Fruit fly (Drosophila melanogaster) whole organism, embryonic: ENCODE measurements around the gene CG1998.

Source experiments
- B-H1 ChIP-seq: fragments of 200-800 bp; sonication (Bioruptor generic); IDR thresholded peaks from 3 replicates; pipeline ENCODE4 v1.3.6; 2022; ENCODE audit warnings: missing biosample characterization, missing genetic modification characterization
- B-H2 ChIP-seq: fragments of 200-800 bp; sonication (Bioruptor generic); optimal IDR thresholded peaks from 2 replicates; lab custom pipeline; 2018; ENCODE audit warnings: missing biosample characterization, mild to moderate bottlenecking, missing genetic modification characterization
- CG10267 ChIP-seq: fragments of 200-800 bp; sonication (Bioruptor generic); optimal IDR thresholded peaks from 2 replicates; lab custom pipeline; 2018; ENCODE audit warnings: missing biosample characterization, mild to moderate bottlenecking, missing genetic modification characterization, moderate library complexity
- CG10654 ChIP-seq: fragments of 200-800 bp; sonication (Bioruptor generic); optimal IDR thresholded peaks from 2 replicates; lab custom pipeline; 2016; ENCODE audit warnings: missing biosample characterization, missing genetic modification characterization
- CG10979 ChIP-seq: fragments of 200-800 bp; sonication (Bioruptor generic); optimal IDR thresholded peaks from 2 replicates; lab custom pipeline; 2018; ENCODE audit warnings: missing biosample characterization, mild to moderate bottlenecking, missing genetic modification characterization, moderate library complexity
- CG11398 ChIP-seq: fragments of 200-800 bp; sonication (Bioruptor generic); optimal IDR thresholded peaks from 2 replicates; lab custom pipeline; 2016; ENCODE audit warnings: missing biosample characterization, missing genetic modification characterization
- CG12744 ChIP-seq: fragments of 200-800 bp; sonication (Bioruptor generic); optimal IDR thresholded peaks from 2 replicates; lab custom pipeline; 2016; ENCODE audit warnings: missing biosample characterization, missing genetic modification characterization
- CG14710 ChIP-seq: fragments of 200-800 bp; sonication (Bioruptor generic); optimal IDR thresholded peaks from 3 replicates; lab custom pipeline; 2019; ENCODE audit warnings: missing biosample characterization, mild to moderate bottlenecking, missing genetic modification characterization, moderate library complexity
- CG1602 ChIP-seq: fragments of 200-800 bp; sonication (Bioruptor generic); optimal IDR thresholded peaks from 3 replicates; lab custom pipeline; 2016; ENCODE audit warnings: missing biosample characterization, missing genetic modification characterization
- CG17568 ChIP-seq: fragments of 200-800 bp; sonication (Bioruptor generic); optimal IDR thresholded peaks from 2 replicates; lab custom pipeline; 2018; ENCODE audit warnings: missing biosample characterization, mild to moderate bottlenecking, missing genetic modification characterization, moderate library complexity
- CG17829 ChIP-seq: fragments of 200-800 bp; optimal IDR thresholded peaks from 2 replicates; lab custom pipeline; 2019; ENCODE audit warnings: missing biosample characterization, mild to moderate bottlenecking, missing genetic modification characterization, moderate library complexity
- CG3065 ChIP-seq: fragments of 200-800 bp; sonication (Bioruptor generic); optimal IDR thresholded peaks from 2 replicates; lab custom pipeline; 2016; ENCODE audit warnings: missing biosample characterization, missing genetic modification characterization
- CG31388 ChIP-seq: fragments of 200-800 bp; sonication (Bioruptor generic); optimal IDR thresholded peaks from 2 replicates; lab custom pipeline; 2016; ENCODE audit warnings: missing biosample characterization, missing genetic modification characterization
- CG3281 ChIP-seq: fragments of 200-800 bp; sonication (Bioruptor generic); optimal IDR thresholded peaks from 3 replicates; lab custom pipeline; 2017; ENCODE audit warnings: missing biosample characterization, mild to moderate bottlenecking, missing genetic modification characterization
- CG34224 ChIP-seq: fragments of 200-800 bp; sonication (Bioruptor generic); IDR thresholded peaks from 3 replicates; pipeline ENCODE4 v1.3.6; 2022; ENCODE audit warnings: missing biosample characterization, missing genetic modification characterization; ENCODE audit not compliant: partially characterized antibody
- CG34376 ChIP-seq: fragments of 200-800 bp; sonication (Bioruptor generic); optimal IDR thresholded peaks from 2 replicates; lab custom pipeline; 2018; ENCODE audit warnings: missing biosample characterization, mild to moderate bottlenecking, missing genetic modification characterization
- CG34422 ChIP-seq: fragments of 200-800 bp; sonication (Bioruptor generic); IDR thresholded peaks from 3 replicates; pipeline ENCODE4 v1.3.6; 2022; ENCODE audit warnings: missing biosample characterization, missing genetic modification characterization
- CG4282 ChIP-seq: fragments of 200-800 bp; sonication (Bioruptor generic); optimal IDR thresholded peaks from 2 replicates; lab custom pipeline; 2016; ENCODE audit warnings: missing biosample characterization, missing genetic modification characterization
- CG6689 ChIP-seq: fragments of 200-800 bp; sonication (Bioruptor generic); IDR thresholded peaks from 2 replicates; pipeline ENCODE4 v1.3.6; 2022; ENCODE audit warnings: missing biosample characterization, missing genetic modification characterization
- CG8281 ChIP-seq: fragments of 200-800 bp; sonication (Bioruptor generic); optimal IDR thresholded peaks from 2 replicates; lab custom pipeline; 2018; ENCODE audit warnings: missing biosample characterization, mild to moderate bottlenecking, missing genetic modification characterization, moderate library complexity
- CG8290 ChIP-seq, 3 experiments: fragments of 200-800 bp; sonication (Bioruptor generic); optimal IDR thresholded peaks; 2 replicates each; lab custom pipeline; 2016 to 2019; ENCODE audit warnings: missing biosample characterization in 3 of 3, missing genetic modification characterization in 3 of 3, mild to moderate bottlenecking in 2 of 3, moderate library complexity in 1 of 3
- Dbx ChIP-seq: fragments of 200-800 bp; sonication (Bioruptor generic); IDR thresholded peaks from 3 replicates; pipeline ENCODE4 v1.3.6; 2022; ENCODE audit warnings: missing biosample characterization, missing genetic modification characterization
- Doc2 ChIP-seq: fragments of 200-800 bp; sonication (Bioruptor generic); IDR thresholded peaks from 2 replicates; pipeline ENCODE4 v1.3.6; 2022; ENCODE audit warnings: missing biosample characterization, missing genetic modification characterization
- Eip74EF ChIP-seq, 2 experiments: fragments of 200-800 bp in 1 of 2; fragments of >200 bp in 1 of 2; sonication (Bioruptor generic) in 1 of 2; optimal IDR thresholded peaks; 2 replicates each; lab custom pipeline; 2017 to 2019; ENCODE audit warnings: missing biosample characterization in 2 of 2, missing genetic modification characterization in 2 of 2, mild to moderate bottlenecking in 1 of 2, moderate library complexity in 1 of 2
- H15 ChIP-seq: fragments of 200-800 bp; sonication (Bioruptor generic); IDR thresholded peaks from 3 replicates; pipeline ENCODE4 v1.3.6; 2022; ENCODE audit warnings: missing biosample characterization, missing genetic modification characterization
- Hr3 ChIP-seq: fragments of 200-800 bp; sonication (Bioruptor generic); optimal IDR thresholded peaks from 3 replicates; lab custom pipeline; 2016; ENCODE audit warnings: missing biosample characterization, missing genetic modification characterization
- Hr39 ChIP-seq: fragments of >200 bp; optimal IDR thresholded peaks from 2 replicates; lab custom pipeline; 2017
- Lim3 ChIP-seq: fragments of 200-800 bp; sonication (Bioruptor generic); IDR thresholded peaks from 2 replicates; pipeline ENCODE4 v1.3.6; 2022; ENCODE audit warnings: missing biosample characterization, missing genetic modification characterization
- NC2β ChIP-seq: fragments of 200-800 bp; sonication (Bioruptor generic); optimal IDR thresholded peaks from 2 replicates; lab custom pipeline; 2016; ENCODE audit warnings: missing biosample characterization, missing genetic modification characterization
- Nf-YC ChIP-seq: fragments of 200-800 bp; optimal IDR thresholded peaks from 3 replicates; lab custom pipeline; 2019; ENCODE audit warnings: missing biosample characterization, mild to moderate bottlenecking, missing genetic modification characterization, moderate library complexity
- NfI ChIP-seq: fragments of 200-800 bp; sonication (Bioruptor generic); optimal IDR thresholded peaks from 3 replicates; lab custom pipeline; 2018; ENCODE audit warnings: missing biosample characterization, mild to moderate bottlenecking, missing genetic modification characterization, moderate library complexity
- Optix ChIP-seq: fragments of 200-800 bp; sonication (Bioruptor generic); IDR thresholded peaks from 3 replicates; pipeline ENCODE4 v1.3.6; 2022; ENCODE audit warnings: missing biosample characterization, missing genetic modification characterization
- Usf ChIP-seq: fragments of 200-800 bp; sonication (Bioruptor generic); optimal IDR thresholded peaks from 2 replicates; lab custom pipeline; 2017; ENCODE audit warnings: missing genotype, missing biosample characterization, missing genetic modification characterization
- cato ChIP-seq: fragments of 200-800 bp; sonication (Bioruptor generic); optimal IDR thresholded peaks from 2 replicates; lab custom pipeline; 2016; ENCODE audit warnings: missing biosample characterization, missing genetic modification characterization, borderline replicate concordance
- cg ChIP-seq: fragments of 200-800 bp; sonication (Bioruptor generic); optimal IDR thresholded peaks from 3 replicates; lab custom pipeline; 2019; ENCODE audit warnings: missing biosample characterization, mild to moderate bottlenecking, missing genetic modification characterization, moderate library complexity
- emc ChIP-seq: fragments of 200-800 bp; sonication (Bioruptor generic); optimal IDR thresholded peaks from 2 replicates; lab custom pipeline; 2016; ENCODE audit warnings: missing biosample characterization, missing genetic modification characterization
- fd102C ChIP-seq: fragments of 200-800 bp; sonication (Bioruptor generic); optimal IDR thresholded peaks from 2 replicates; lab custom pipeline; 2018; ENCODE audit warnings: missing biosample characterization, mild to moderate bottlenecking, missing genetic modification characterization, moderate library complexity
- grn ChIP-seq: fragments of 200-800 bp; sonication (Bioruptor generic); optimal IDR thresholded peaks from 3 replicates; lab custom pipeline; 2017; ENCODE audit warnings: missing biosample characterization, missing genetic modification characterization
- jigr1 ChIP-seq: fragments of 200-800 bp; sonication (Bioruptor generic); IDR thresholded peaks from 3 replicates; pipeline ENCODE4 v1.3.6; 2022; ENCODE audit warnings: missing biosample characterization, missing genetic modification characterization
- lov ChIP-seq, 2 experiments: fragments of 200-800 bp in 1 of 2; fragments of >200 bp in 1 of 2; sonication (Bioruptor generic) in 1 of 2; IDR thresholded peaks in 1 of 2; optimal IDR thresholded peaks in 1 of 2; 2 replicates in 1 of 2; 3 replicates in 1 of 2; pipeline versions ENCODE4 v1.3.6 to Lab custom; 2017 to 2022; ENCODE audit warnings: missing biosample characterization in 1 of 2, missing genetic modification characterization in 1 of 2
- luna ChIP-seq: fragments of 200-800 bp; sonication (Bioruptor generic); optimal IDR thresholded peaks from 2 replicates; lab custom pipeline; 2016; ENCODE audit warnings: missing biosample characterization, missing genetic modification characterization
- nau ChIP-seq: fragments of 200-800 bp; sonication (Bioruptor generic); optimal IDR thresholded peaks from 3 replicates; lab custom pipeline; 2017; ENCODE audit warnings: missing biosample characterization, mild to moderate bottlenecking, missing genetic modification characterization, missing genetic modification reagents
- nerfin-1 ChIP-seq: fragments of 200-800 bp; sonication (Bioruptor generic); optimal IDR thresholded peaks from 3 replicates; lab custom pipeline; 2019; ENCODE audit warnings: missing biosample characterization, mild to moderate bottlenecking, missing genetic modification characterization, moderate library complexity
- nmo ChIP-seq: fragments of 200-800 bp; sonication (Bioruptor generic); optimal IDR thresholded peaks from 2 replicates; lab custom pipeline; 2018; ENCODE audit warnings: missing biosample characterization, mild to moderate bottlenecking, missing genetic modification characterization, moderate library complexity
- pum ChIP-seq: fragments of 200-800 bp; sonication (Bioruptor generic); optimal IDR thresholded peaks from 2 replicates; lab custom pipeline; 2016; ENCODE audit warnings: missing biosample characterization, missing genetic modification characterization
- slbo ChIP-seq: fragments of 200-800 bp; sonication (Bioruptor generic); IDR thresholded peaks from 2 replicates; pipeline ENCODE4 v1.3.6; 2022; ENCODE audit warnings: missing biosample characterization, missing genetic modification characterization
- tin ChIP-seq: fragments of 200-800 bp; sonication (Bioruptor generic); optimal IDR thresholded peaks from 3 replicates; lab custom pipeline; 2016; ENCODE audit warnings: missing biosample characterization, missing genetic modification characterization
- tio ChIP-seq: fragments of 200-800 bp; sonication (Bioruptor generic); optimal IDR thresholded peaks from 2 replicates; lab custom pipeline; 2017; ENCODE audit warnings: missing biosample characterization, missing genetic modification characterization, inconsistent platforms
- tna ChIP-seq: fragments of 200-800 bp; sonication (Bioruptor generic); IDR thresholded peaks from 2 replicates; pipeline ENCODE4 v1.3.6; 2022; ENCODE audit warnings: missing biosample characterization, missing genetic modification characterization; ENCODE audit not compliant: partially characterized antibody
- tup ChIP-seq: fragments of 200-800 bp; sonication (Bioruptor generic); optimal IDR thresholded peaks from 2 replicates; lab custom pipeline; 2016; ENCODE audit warnings: missing biosample characterization, mild to moderate bottlenecking, missing genetic modification characterization, moderate library complexity
- wor ChIP-seq: fragments of 200-800 bp; sonication (Bioruptor generic); IDR thresholded peaks from 2 replicates; pipeline ENCODE4 v1.3.6; 2022; ENCODE audit warnings: missing biosample characterization, missing genetic modification characterization

CG1998 gene

dm6 chrX:13450754-13451153 is 37.9 kb upstream of the CG1998 start (continued):
- TF ChIP-seq Nf-YC (tag; lab: Kevin White, UChicago) = no peak
- TF ChIP-seq CG10654 (GFP tag; lab: Kevin White, UChicago) = no peak
- no peak for TF ChIP-seq B-H1 (GFP tag; lab: Robert Waterston, UW)
- TF ChIP-seq Lim3 (GFP tag; lab: Robert Waterston, UW) = no peak
- TF ChIP-seq H15 = no peak
- TF ChIP-seq CG3065 = no peak
- TF ChIP-seq tna (GFP tag; lab: Robert Waterston, UW) = no peak
- TF ChIP-seq CG4282 (GFP tag; lab: Kevin White, UChicago) = no peak
- no peak for TF ChIP-seq tup (GFP tag; lab: Kevin White, UChicago)
- no peak for TF ChIP-seq CG34224
- no peak for TF ChIP-seq fd102C (GFP tag; lab: Kevin White, UChicago)
- no peak for TF ChIP-seq B-H2 (GFP tag; lab: Kevin White, UChicago)
- no peak for TF ChIP-seq CG1602 (GFP tag; lab: Kevin White, UChicago)
- no peak for TF ChIP-seq luna (GFP tag; lab: Kevin White, UChicago)
- TF ChIP-seq CG34376 (GFP tag; lab: Kevin White, UChicago) = no peak
- TF ChIP-seq CG8281 (tag; lab: Kevin White, UChicago) = no peak
- no peak for TF ChIP-seq cato (GFP tag; lab: Kevin White, UChicago)
- peak; percentile 59 for TF ChIP-seq nmo (GFP tag; lab: Kevin White, UChicago)
- TF ChIP-seq CG34422 (GFP tag; lab: Robert Waterston, UW) = 0 out of 3 replicates have a peak, but pooled peaks have one; percentile 28
- peak; percentile 27; the same call in 1 of the 2 replicates for TF ChIP-seq CG6689
- no peak for TF ChIP-seq CG12744
- no peak for TF ChIP-seq CG31388 (GFP tag; lab: Kevin White, UChicago)
- TF ChIP-seq tio (GFP tag; lab: Kevin White, UChicago) = no peak
- no peak for TF ChIP-seq nau (GFP tag; lab: Kevin White, UChicago)
- TF ChIP-seq Dbx (GFP tag; lab: Robert Waterston, UW) = no peak
- TF ChIP-seq CG3281 (GFP tag; lab: Kevin White, UChicago) = no peak
- no peak for TF ChIP-seq wor
- TF ChIP-seq CG14710 (tag; lab: Kevin White, UChicago) = no peak
- no peak for TF ChIP-seq Doc2 (GFP tag; lab: Robert Waterston, UW)
- no peak for TF ChIP-seq CG10267 (tag; lab: Kevin White, UChicago)
- TF ChIP-seq tin (GFP tag; lab: Kevin White, UChicago) = no peak
- no peak for TF ChIP-seq jigr1 (GFP tag; lab: Robert Waterston, UW)
- TF ChIP-seq pum = no peak
- no peak for TF ChIP-seq Usf (GFP tag; lab: Kevin White, UChicago)
- TF ChIP-seq slbo = no peak
- TF ChIP-seq grn (GFP tag; lab: Kevin White, UChicago) = no peak
- TF ChIP-seq nerfin-1 (tag; lab: Kevin White, UChicago) = no peak
- TF ChIP-seq Hr3 = peak; percentile 22
- no peak for TF ChIP-seq CG17829 (tag; lab: Kevin White, UChicago)
- no peak for TF ChIP-seq CG8290 (GFP tag; optimal IDR thresholded peaks at IDR 0.05; lab: Kevin White, UChicago)
- TF ChIP-seq CG8290 (tag; optimal IDR thresholded peaks at IDR 0.05; lab: Kevin White, UChicago) = no peak
- TF ChIP-seq Eip74EF (GFP tag; optimal IDR thresholded peaks at IDR 0.05; lab: Kevin White, UChicago) = no peak
- no peak for TF ChIP-seq NfI (GFP tag; lab: Kevin White, UChicago)
- TF ChIP-seq CG10979 = no peak
- TF ChIP-seq CG17568 (GFP tag; lab: Kevin White, UChicago) = no peak
- TF ChIP-seq Hr39 (lab: Kevin White, UChicago) = no peak
- no peak for TF ChIP-seq cg (GFP tag; lab: Kevin White, UChicago)
- TF ChIP-seq emc = no peak
- TF ChIP-seq lov (optimal IDR thresholded peaks at IDR 0.05; lab: Kevin White, UChicago) = no peak
- no peak for TF ChIP-seq lov (GFP tag; IDR thresholded peaks at IDR 0.05; lab: Robert Waterston, UW)
- TF ChIP-seq Optix (GFP tag; lab: Robert Waterston, UW) = no peak
- TF ChIP-seq NC2β (GFP tag; lab: Kevin White, UChicago) = no peak
- TF ChIP-seq CG11398 (GFP tag; lab: Kevin White, UChicago) = no peak
